Worm (Caenorhabditis elegans) whole organism, mixed stage, embryonic: ENCODE measurements around the gene C16B8.2.
A peak's percentile ranks its signal among the peaks of the same experiment; 100 is the strongest.

Experiments
- M03D4.4 ChIP-seq: sonication (generic microtip); optimal IDR thresholded peaks from 2 replicates; lab custom pipeline; 2017; ENCODE audit warnings: mild to moderate bottlenecking, missing genetic modification characterization, missing compliant biosample characterization
- bed-3 ChIP-seq: fragments of 200-800 bp; sonication (Bioruptor generic); optimal IDR thresholded peaks from 3 replicates; lab custom pipeline; 2018; ENCODE audit warnings: mild to moderate bottlenecking, missing genetic modification characterization, moderate library complexity, missing compliant biosample characterization
- blmp-1 ChIP-seq: fragments of 150-350 bp; optimal IDR thresholded peaks from 2 replicates; lab custom pipeline; 2014; ENCODE audit warnings: missing biosample characterization, missing genetic modification characterization
- ceh-39 ChIP-seq: fragments of 150-350 bp; optimal IDR thresholded peaks from 2 replicates; lab custom pipeline; 2014; ENCODE audit warnings: missing biosample characterization, missing genetic modification characterization
- ceh-43 ChIP-seq: fragments of 200-800 bp; sonication (Bioruptor generic); optimal IDR thresholded peaks from 2 replicates; lab custom pipeline; 2018; ENCODE audit warnings: mild to moderate bottlenecking, missing genetic modification characterization, moderate library complexity, missing compliant biosample characterization
- ceh-83 ChIP-seq: fragments of 200-800 bp; sonication (Bioruptor generic); optimal IDR thresholded peaks from 2 replicates; lab custom pipeline; 2018; ENCODE audit warnings: mild to moderate bottlenecking, missing genetic modification characterization, missing compliant biosample characterization
- ces-1 ChIP-seq: fragments of 150-350 bp; optimal IDR thresholded peaks from 2 replicates; lab custom pipeline; 2014; ENCODE audit warnings: missing biosample characterization, missing genetic modification reagents, missing genetic modification characterization
- cnd-1 ChIP-seq: fragments of 200-800 bp; sonication (Bioruptor generic); optimal IDR thresholded peaks from 2 replicates; lab custom pipeline; 2018; ENCODE audit warnings: mild to moderate bottlenecking, missing genetic modification characterization, missing compliant biosample characterization
- drap-1 ChIP-seq: fragments of 200-800 bp; sonication (Bioruptor generic); optimal IDR thresholded peaks from 3 replicates; lab custom pipeline; 2018; ENCODE audit warnings: mild to moderate bottlenecking, missing genetic modification characterization, missing compliant biosample characterization
- elt-1 ChIP-seq: sonication (generic microtip); optimal IDR thresholded peaks from 2 replicates; lab custom pipeline; 2017; ENCODE audit warnings: missing genetic modification characterization, mild to moderate bottlenecking, missing compliant biosample characterization, antibody characterized with exemption, moderate library complexity, borderline replicate concordance; ENCODE audit not compliant: insufficient read depth
- elt-3 ChIP-seq: fragments of 150-350 bp; optimal IDR thresholded peaks from 2 replicates; lab custom pipeline; 2014; ENCODE audit warnings: missing biosample characterization, missing genetic modification characterization
- flh-1 ChIP-seq: fragments of 200-800 bp; sonication (Bioruptor generic); optimal IDR thresholded peaks from 2 replicates; lab custom pipeline; 2018; ENCODE audit warnings: mild to moderate bottlenecking, missing genetic modification characterization, moderate library complexity, missing compliant biosample characterization
- ham-2 ChIP-seq: fragments of 200-800 bp; sonication (Bioruptor generic); optimal IDR thresholded peaks from 2 replicates; lab custom pipeline; 2018; ENCODE audit warnings: mild to moderate bottlenecking, missing genetic modification characterization, missing compliant biosample characterization
- hlh-1 ChIP-seq: fragments of 150-350 bp; optimal IDR thresholded peaks from 2 replicates; lab custom pipeline; 2014; ENCODE audit warnings: missing biosample characterization, missing genetic modification reagents, missing genetic modification characterization
- lin-13 ChIP-seq: fragments of 150-350 bp; optimal IDR thresholded peaks from 2 replicates; lab custom pipeline; 2014; ENCODE audit warnings: missing biosample characterization, missing genetic modification characterization
- lin-32 ChIP-seq: fragments of 200-800 bp; sonication (Bioruptor generic); optimal IDR thresholded peaks from 2 replicates; lab custom pipeline; 2018; ENCODE audit warnings: mild to moderate bottlenecking, missing genetic modification characterization, missing compliant biosample characterization
- lsy-2 ChIP-seq: fragments of 150-350 bp; optimal IDR thresholded peaks from 2 replicates; lab custom pipeline; 2014; ENCODE audit warnings: missing biosample characterization, missing genetic modification characterization
- mab-5 ChIP-seq: fragments of 150-350 bp; optimal IDR thresholded peaks from 2 replicates; lab custom pipeline; 2014; ENCODE audit warnings: missing biosample characterization, missing genetic modification characterization
- mep-1 ChIP-seq: fragments of 150-350 bp; optimal IDR thresholded peaks from 2 replicates; lab custom pipeline; 2017; ENCODE audit warnings: missing biosample characterization, missing genetic modification reagents, missing genetic modification characterization, inconsistent platforms
- mls-2 ChIP-seq: sonication (generic microtip); optimal IDR thresholded peaks from 2 replicates; lab custom pipeline; 2016; ENCODE audit warnings: mild to moderate bottlenecking, missing genetic modification characterization, moderate library complexity, missing compliant biosample characterization
- nhr-12 ChIP-seq: fragments of 150-350 bp; optimal IDR thresholded peaks from 2 replicates; lab custom pipeline; 2014; ENCODE audit warnings: missing biosample characterization, missing genetic modification characterization
- nhr-2 ChIP-seq: fragments of 150-350 bp; optimal IDR thresholded peaks from 2 replicates; lab custom pipeline; 2014; ENCODE audit warnings: missing biosample characterization, missing genetic modification characterization
- nhr-237 ChIP-seq: fragments of 150-350 bp; optimal IDR thresholded peaks from 2 replicates; lab custom pipeline; 2014; ENCODE audit warnings: missing biosample characterization, missing genetic modification characterization
- nhr-28 ChIP-seq: fragments of 150-350 bp; optimal IDR thresholded peaks from 2 replicates; lab custom pipeline; 2014; ENCODE audit warnings: missing biosample characterization, missing genetic modification characterization
- nhr-76 ChIP-seq: sonication (generic microtip); optimal IDR thresholded peaks from 2 replicates; lab custom pipeline; 2017; ENCODE audit warnings: missing biosample characterization, missing genetic modification characterization
- pha-4 ChIP-seq: fragments of 150-350 bp; optimal IDR thresholded peaks from 2 replicates; lab custom pipeline; 2018; ENCODE audit warnings: missing biosample characterization, missing genetic modification reagents, missing genetic modification characterization
- sem-2 ChIP-seq: fragments of 200-800 bp; sonication (Bioruptor generic); optimal IDR thresholded peaks from 2 replicates; lab custom pipeline; 2018; ENCODE audit warnings: mild to moderate bottlenecking, missing genetic modification characterization, missing compliant biosample characterization
- snpc-4 ChIP-seq: fragments of 150-350 bp; optimal IDR thresholded peaks from 2 replicates; lab custom pipeline; 2014; ENCODE audit warnings: missing biosample characterization, missing genetic modification characterization
- sptf-1 ChIP-seq: sonication (generic microtip); optimal IDR thresholded peaks from 2 replicates; lab custom pipeline; 2017; ENCODE audit warnings: mild to moderate bottlenecking, missing genetic modification characterization, moderate library complexity, missing compliant biosample characterization
- tbx-8 ChIP-seq: fragments of 200-800 bp; sonication (Bioruptor generic); optimal IDR thresholded peaks from 2 replicates; lab custom pipeline; 2018; ENCODE audit warnings: mild to moderate bottlenecking, missing genetic modification characterization, moderate library complexity, missing compliant biosample characterization
- unc-120 ChIP-seq: sonication (generic microtip); optimal IDR thresholded peaks from 2 replicates; lab custom pipeline; 2017; ENCODE audit warnings: missing genetic modification characterization, missing compliant biosample characterization; ENCODE audit not compliant: poor library complexity, severe bottlenecking
- unc-39 ChIP-seq: fragments of 150-350 bp; optimal IDR thresholded peaks from 2 replicates; lab custom pipeline; 2014; ENCODE audit warnings: missing biosample characterization, missing genetic modification characterization
- unc-62 ChIP-seq: fragments of 150-350 bp; optimal IDR thresholded peaks from 2 replicates; lab custom pipeline; 2014; ENCODE audit warnings: missing biosample characterization, missing genetic modification reagents, missing genetic modification characterization
- zip-8 ChIP-seq: fragments of 150-350 bp; optimal IDR thresholded peaks from 2 replicates; lab custom pipeline; 2014; ENCODE audit warnings: missing biosample characterization, missing genetic modification characterization
- ztf-11 ChIP-seq: fragments of 150-350 bp; optimal IDR thresholded peaks from 2 replicates; lab custom pipeline; 2014; ENCODE audit warnings: missing biosample characterization, missing genetic modification characterization

C16B8.2 gene

DNA sequence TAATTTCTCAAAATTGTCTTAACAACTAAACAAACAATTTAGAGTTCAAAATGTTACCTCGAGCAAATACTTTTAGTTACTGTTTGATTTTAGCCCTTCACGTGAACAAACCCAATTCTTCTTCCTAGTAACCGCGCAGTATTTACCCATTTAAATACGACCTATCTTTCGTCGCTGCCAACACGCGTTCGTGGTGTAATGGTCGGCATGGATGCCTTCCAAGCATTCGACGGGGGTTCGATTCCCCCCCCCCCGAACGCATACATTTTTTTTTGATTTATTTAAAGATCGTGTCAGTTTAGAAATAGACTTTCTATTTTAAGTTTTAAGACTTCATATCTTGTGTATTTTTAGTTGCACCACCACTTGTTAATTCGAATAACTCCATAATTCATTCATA lies 28.2 kb upstream of the C16B8.2 start:
- TF ChIP-seq drap-1 (GFP tag; lab: Kevin White, UChicago) (peak; percentile 74), nhr-12 (tag; lab: Kevin White, UChicago) (no peak), ham-2 (GFP tag; lab: Kevin White, UChicago) (peak; percentile 9), tbx-8 (no peak), unc-62 (GFP tag; lab: Kevin White, UChicago) (no peak), bed-3 (GFP tag; lab: Kevin White, UChicago) (no peak), unc-120 (tag; lab: Kevin White, UChicago) (peak; percentile 31), mep-1 (tag; lab: Kevin White, UChicago) (no peak), lsy-2 (tag; lab: Kevin White, UChicago) (no peak), elt-1 (tag; lab: Kevin White, UChicago) (no peak), M03D4.4 (peak; percentile 76), ceh-43 (peak; percentile 54), mab-5 (tag; lab: Kevin White, UChicago) (no peak), mls-2 (tag; lab: Kevin White, UChicago) (peak; percentile 69), sem-2 (GFP tag; lab: Kevin White, UChicago) (peak; percentile 54), ceh-39 (no peak), pha-4 (tag; lab: Kevin White, UChicago) (no peak), blmp-1 (tag; lab: Kevin White, UChicago) (no peak), elt-3 (tag; lab: Kevin White, UChicago) (no peak), nhr-76 (tag; lab: Kevin White, UChicago) (no peak), hlh-1 (tag; lab: Kevin White, UChicago) (no peak), sptf-1 (peak; percentile 71), unc-39 (tag; lab: Kevin White, UChicago) (no peak), lin-13 (tag; lab: Kevin White, UChicago) (no peak), flh-1 (peak; percentile 38), cnd-1 (tag; lab: Kevin White, UChicago) (peak; percentile 41), ztf-11 (tag; lab: Kevin White, UChicago) (no peak), snpc-4 (tag; lab: Kevin White, UChicago) (no peak), ces-1 (GFP tag; lab: Kevin White, UChicago) (no peak), nhr-28 (tag; lab: Kevin White, UChicago) (no peak), lin-32 (GFP tag; lab: Kevin White, UChicago) (peak; percentile 35), nhr-2 (tag; lab: Kevin White, UChicago) (no peak), nhr-237 (tag; lab: Kevin White, UChicago) (no peak), zip-8 (tag; lab: Kevin White, UChicago) (no peak), ceh-83 (GFP tag; lab: Kevin White, UChicago) (peak; percentile 75)

DNA sequence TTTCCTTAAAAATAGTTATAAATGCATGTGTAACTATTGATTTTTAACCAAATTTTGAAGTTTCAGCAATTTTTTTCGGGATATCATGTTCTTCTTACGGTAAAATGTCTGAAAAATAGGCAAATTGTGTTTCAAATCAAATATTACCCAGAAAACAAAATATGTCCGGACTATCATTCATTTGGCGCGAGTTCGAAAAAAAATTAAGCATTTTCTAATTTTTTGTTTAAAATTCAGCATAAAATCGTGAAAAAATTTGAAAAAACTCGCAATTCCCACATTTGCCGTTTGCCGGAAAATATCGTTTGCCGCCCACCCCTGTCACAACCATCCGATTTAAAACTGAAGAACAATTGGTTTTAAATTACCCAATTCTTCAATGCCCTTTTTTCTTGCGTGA lies 25.4 kb upstream of the C16B8.2 start:
- TF ChIP-seq M03D4.4 (no peak), blmp-1 (tag; lab: Kevin White, UChicago) (no peak), nhr-2 (tag; lab: Kevin White, UChicago) (no peak), bed-3 (GFP tag; lab: Kevin White, UChicago) (no peak), mep-1 (tag; lab: Kevin White, UChicago) (no peak), lsy-2 (tag; lab: Kevin White, UChicago) (no peak), hlh-1 (tag; lab: Kevin White, UChicago) (no peak), ceh-43 (no peak), drap-1 (GFP tag; lab: Kevin White, UChicago) (no peak), elt-1 (tag; lab: Kevin White, UChicago) (no peak), ces-1 (GFP tag; lab: Kevin White, UChicago) (no peak), snpc-4 (tag; lab: Kevin White, UChicago) (no peak), elt-3 (tag; lab: Kevin White, UChicago) (no peak), unc-120 (tag; lab: Kevin White, UChicago) (no peak), unc-39 (tag; lab: Kevin White, UChicago) (no peak), mab-5 (tag; lab: Kevin White, UChicago) (no peak), sem-2 (GFP tag; lab: Kevin White, UChicago) (no peak), ztf-11 (tag; lab: Kevin White, UChicago) (no peak), unc-62 (GFP tag; lab: Kevin White, UChicago) (no peak), sptf-1 (no peak)

DNA sequence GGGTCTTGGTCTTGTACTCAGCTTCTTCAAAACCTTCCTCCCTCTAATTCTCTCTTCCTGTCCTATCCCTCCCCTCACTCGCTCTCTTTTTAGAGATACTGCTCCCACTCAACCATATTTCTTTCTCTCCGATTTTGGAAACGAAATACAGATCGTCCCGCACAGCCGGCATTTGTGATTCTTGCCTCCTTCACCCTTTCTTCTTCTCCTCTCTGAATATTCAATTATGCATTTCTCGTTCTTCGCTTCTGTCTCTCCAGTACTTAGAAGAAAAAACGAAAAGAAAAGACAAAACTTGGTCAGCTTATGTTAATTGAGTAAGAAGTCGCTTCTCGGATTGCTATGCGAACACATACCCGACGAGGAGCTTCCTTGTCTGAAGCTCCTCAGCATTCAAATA lies 24.7 kb upstream of the C16B8.2 start:
- TF ChIP-seq lsy-2 (tag; lab: Kevin White, UChicago) (no peak), ces-1 (GFP tag; lab: Kevin White, UChicago) (peak; percentile 66)
